Worm (Caenorhabditis elegans) whole organism, L4 larva: ENCODE data around the gene F14B8.5.
A peak's percentile ranks its signal among the peaks of the same experiment; 100 is the strongest.

Experiments
- F10B5.3 ChIP-seq: sonication (generic microtip); optimal IDR thresholded peaks from 2 replicates; lab custom pipeline; 2016; ENCODE audit warnings: mild to moderate bottlenecking, missing genetic modification characterization, missing compliant biosample characterization
- R02D3.7 ChIP-seq: fragments of 150-350 bp; sonication (generic microtip); optimal IDR thresholded peaks from 3 replicates; lab custom pipeline; 2014; ENCODE audit warnings: missing biosample characterization, missing genetic modification characterization
- Y105C5A.15 ChIP-seq: fragments of 200-800 bp; sonication (Bioruptor generic); IDR thresholded peaks from 2 replicates; pipeline ENCODE4 v1.3.6; 2022; ENCODE audit warnings: missing genetic modification characterization, missing compliant biosample characterization
- Y48G9A.11 ChIP-seq: fragments of 200-800 bp; sonication (Bioruptor generic); IDR thresholded peaks from 2 replicates; pipeline ENCODE4 v1.3.6; 2022; ENCODE audit warnings: missing genetic modification reagents, missing genetic modification characterization, missing compliant biosample characterization
- aha-1 ChIP-seq: fragments of 150-350 bp; peaks from one replicate; lab custom pipeline; 2014; ENCODE audit warnings: missing biosample characterization, missing genetic modification characterization
- ama-1 ChIP-seq: fragments of 150-350 bp; optimal IDR thresholded peaks from 2 replicates; lab custom pipeline; 2014; ENCODE audit warnings: inconsistent platforms, mixed read lengths
- ceh-28 ChIP-seq: fragments of 150-350 bp; optimal IDR thresholded peaks from 2 replicates; lab custom pipeline; 2014; ENCODE audit warnings: missing biosample characterization, missing genetic modification reagents, missing genetic modification characterization
- ceh-32 ChIP-seq: sonication (generic microtip); optimal IDR thresholded peaks from 2 replicates; lab custom pipeline; 2016; ENCODE audit warnings: mild to moderate bottlenecking, missing genetic modification characterization, missing compliant biosample characterization; ENCODE audit not compliant: poor library complexity
- ceh-62 ChIP-seq: sonication (generic microtip); optimal IDR thresholded peaks from 2 replicates; lab custom pipeline; 2017; ENCODE audit warnings: missing biosample characterization, missing genetic modification characterization
- daf-19 ChIP-seq: fragments of 200-800 bp; sonication (Bioruptor generic); conservative IDR thresholded peaks from 2 replicates; pipeline ENCODE4 v1.3.6; 2022; ENCODE audit warnings: missing genetic modification characterization, missing compliant biosample characterization
- dmd-6 ChIP-seq: fragments of 200-800 bp; sonication (Bioruptor generic); IDR thresholded peaks from 2 replicates; pipeline ENCODE4 v1.3.6; 2022; ENCODE audit warnings: missing genetic modification reagents, missing genetic modification characterization, missing compliant biosample characterization
- dmd-9 ChIP-seq: fragments of 200-800 bp; sonication (Bioruptor generic); IDR thresholded peaks from 2 replicates; pipeline ENCODE4 v1.3.6; 2022; ENCODE audit warnings: missing genetic modification reagents, missing genetic modification characterization, missing compliant biosample characterization
- dpl-1 ChIP-seq: fragments of 150-350 bp; optimal IDR thresholded peaks from 2 replicates; lab custom pipeline; 2014; ENCODE audit warnings: missing biosample characterization, missing genetic modification reagents, missing genetic modification characterization
- duxl-1 ChIP-seq: sonication (generic microtip); optimal IDR thresholded peaks from 2 replicates; lab custom pipeline; 2016; ENCODE audit warnings: mild to moderate bottlenecking, missing genetic modification characterization, moderate library complexity, missing compliant biosample characterization; ENCODE audit not compliant: poor library complexity
- fkh-10 ChIP-seq: fragments of 150-350 bp; optimal IDR thresholded peaks from 2 replicates; lab custom pipeline; 2014; ENCODE audit warnings: missing biosample characterization, missing genetic modification reagents, missing genetic modification characterization
- gei-8 ChIP-seq: fragments of 200-800 bp; sonication (Bioruptor generic); optimal IDR thresholded peaks from 2 replicates; lab custom pipeline; 2018; ENCODE audit warnings: mild to moderate bottlenecking, missing genetic modification characterization, missing compliant biosample characterization
- hlh-11 ChIP-seq: fragments of 200-800 bp; sonication (Bioruptor generic); optimal IDR thresholded peaks from 2 replicates; lab custom pipeline; 2018; ENCODE audit warnings: mild to moderate bottlenecking, missing genetic modification characterization, missing compliant biosample characterization
- hlh-30 ChIP-seq: sonication (generic microtip); optimal IDR thresholded peaks from 2 replicates; lab custom pipeline; 2017; ENCODE audit warnings: antibody characterized with exemption, mild to moderate bottlenecking, missing genetic modification characterization, missing compliant biosample characterization; ENCODE audit not compliant: insufficient read depth
- jun-1 ChIP-seq: fragments of 150-350 bp; optimal IDR thresholded peaks from 2 replicates; lab custom pipeline; 2014; ENCODE audit warnings: missing biosample characterization, missing genetic modification reagents, missing genetic modification characterization
- lin-39 ChIP-seq: fragments of 150-350 bp; optimal IDR thresholded peaks from 2 replicates; lab custom pipeline; 2014; ENCODE audit warnings: missing biosample characterization, missing genetic modification reagents, missing genetic modification characterization
- lsy-2 ChIP-seq, 2 experiments: fragments of 150-350 bp in 1 of 2; sonication (generic microtip) in 1 of 2; optimal IDR thresholded peaks; 2 replicates each; lab custom pipeline; 2014 to 2017; ENCODE audit warnings: missing biosample characterization in 2 of 2, missing genetic modification characterization in 2 of 2
- nhr-102 ChIP-seq: sonication (generic microtip); optimal IDR thresholded peaks from 2 replicates; lab custom pipeline; 2016; ENCODE audit warnings: mild to moderate bottlenecking, missing genetic modification characterization, moderate library complexity, missing compliant biosample characterization
- nhr-111 ChIP-seq: fragments of 200-800 bp; sonication (Bioruptor generic); optimal IDR thresholded peaks from 2 replicates; lab custom pipeline; 2018; ENCODE audit warnings: mild to moderate bottlenecking, missing genetic modification characterization, missing compliant biosample characterization
- nhr-25 ChIP-seq: sonication (generic microtip); optimal IDR thresholded peaks from 2 replicates; lab custom pipeline; 2017; ENCODE audit warnings: missing genetic modification characterization, mild to moderate bottlenecking, missing compliant biosample characterization, antibody characterized with exemption, moderate library complexity, borderline replicate concordance; ENCODE audit not compliant: insufficient read depth
- php-3 ChIP-seq: fragments of 200-800 bp; sonication (Bioruptor generic); IDR thresholded peaks from 2 replicates; pipeline ENCODE4 v1.3.6; 2022; ENCODE audit warnings: missing genetic modification reagents, missing genetic modification characterization, missing compliant biosample characterization
- snpc-1.2 ChIP-seq: fragments of 200-800 bp; sonication (Bioruptor generic); IDR thresholded peaks from 2 replicates; pipeline ENCODE4 v1.3.6; 2022; ENCODE audit warnings: missing genetic modification reagents, missing genetic modification characterization, missing compliant biosample characterization
- snpc-4 ChIP-seq: fragments of 150-350 bp; optimal IDR thresholded peaks from 2 replicates; lab custom pipeline; 2014; ENCODE audit warnings: missing biosample characterization, missing genetic modification characterization
- spr-1 ChIP-seq: sonication (generic microtip); optimal IDR thresholded peaks from 2 replicates; lab custom pipeline; 2016; ENCODE audit warnings: mild to moderate bottlenecking, missing genetic modification characterization, missing compliant biosample characterization
- unc-62 ChIP-seq, 3 experiments: fragments of 150-350 bp in 1 of 3; sonication (generic microtip); optimal IDR thresholded peaks in 2 of 3; peaks in 1 of 3; 1 replicate in 1 of 3; 2 replicates in 2 of 3; lab custom pipeline; 2014 to 2017; ENCODE audit warnings: missing biosample characterization in 3 of 3, missing genetic modification characterization in 3 of 3, missing genetic modification reagents in 3 of 3, missing genotype in 1 of 3
- vab-7 ChIP-seq: fragments of 200-800 bp; sonication (Bioruptor generic); IDR thresholded peaks from 2 replicates; pipeline ENCODE4 v1.3.6; 2022; ENCODE audit warnings: missing genetic modification reagents, missing genetic modification characterization, missing compliant biosample characterization
- zag-1 ChIP-seq: fragments of 150-350 bp; optimal IDR thresholded peaks from 2 replicates; lab custom pipeline; 2014; ENCODE audit warnings: missing biosample characterization, missing genetic modification characterization
- ztf-11 ChIP-seq: fragments of 150-350 bp; optimal IDR thresholded peaks from 2 replicates; lab custom pipeline; 2014; ENCODE audit warnings: missing biosample characterization, missing genetic modification characterization

The F14B8.5 gene

DNA sequence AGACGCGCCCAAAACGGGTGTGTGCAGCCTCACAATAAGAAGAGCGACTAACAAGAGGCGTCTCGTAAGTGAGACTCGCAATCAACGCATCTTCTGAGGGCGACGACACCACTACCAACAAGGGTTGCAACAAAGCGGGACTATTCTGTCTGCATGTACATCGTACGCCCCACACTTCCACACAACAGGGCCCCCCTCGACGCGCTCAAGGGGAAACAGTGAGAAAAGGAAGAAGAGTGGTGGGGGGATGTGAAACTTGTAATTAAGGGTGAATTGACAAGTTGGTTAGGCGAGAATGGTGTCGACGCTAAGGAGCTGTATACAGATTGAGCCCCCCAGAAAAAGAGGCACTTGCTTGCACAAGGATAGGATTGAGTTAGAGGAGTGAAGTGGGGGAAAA is 24.8 kb upstream of the F14B8.5 start:
- no peak for TF ChIP-seq ceh-28 (tag; lab: Kevin White, UChicago)
- TF ChIP-seq snpc-4 (tag; lab: Kevin White, UChicago), result no peak
- no peak for TF ChIP-seq F10B5.3 (tag; lab: Kevin White, UChicago)
- TF ChIP-seq Y105C5A.15, result no peak
- no peak for TF ChIP-seq nhr-111 (GFP tag; lab: Kevin White, UChicago)
- TF ChIP-seq ceh-32 (tag; lab: Kevin White, UChicago), result no peak
- TF ChIP-seq nhr-25, result no peak
- no peak for TF ChIP-seq lsy-2 (tag; optimal IDR thresholded peaks at IDR 0.05; lab: Kevin White, UChicago)
- no peak for TF ChIP-seq Y48G9A.11 (GFP tag; lab: Robert Waterston, UW)
- TF ChIP-seq daf-19 (GFP tag; lab: Robert Waterston, UW), result no peak
- TF ChIP-seq lin-39, result no peak
- no peak for TF ChIP-seq php-3
- no peak for TF ChIP-seq R02D3.7
- TF ChIP-seq fkh-10 (GFP tag; lab: Kevin White, UChicago), result no peak

DNA sequence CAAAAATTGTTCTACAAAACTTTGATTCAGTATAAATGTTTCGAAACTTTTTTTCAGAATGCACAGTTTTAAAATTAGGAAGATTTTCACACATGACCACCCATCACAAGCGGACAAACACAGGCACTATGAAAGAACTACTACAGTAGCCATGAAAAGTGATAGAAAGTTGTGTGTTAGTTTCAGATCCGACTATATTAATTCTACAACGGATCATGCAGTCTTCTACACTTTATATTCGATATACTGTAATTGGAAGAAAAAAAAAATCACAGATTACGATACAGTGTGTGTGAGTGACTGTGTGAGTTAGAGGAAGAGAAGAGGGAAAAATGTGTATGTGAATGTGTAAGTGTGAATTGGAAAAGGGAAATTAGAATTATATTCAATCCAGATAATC is 18.3 kb upstream of the F14B8.5 start:
- TF ChIP-seq unc-62 (GFP tag; optimal IDR thresholded peaks at IDR 0.05 in 1 of 2; lab: Kevin White, UChicago), result peak in 1 of 2 experiments; percentile 96
- no peak for TF ChIP-seq unc-62 (tag; optimal IDR thresholded peaks at IDR 0.05; lab: Kevin White, UChicago)
- no peak for TF ChIP-seq ama-1 (lab: Kevin White, UChicago)

DNA sequence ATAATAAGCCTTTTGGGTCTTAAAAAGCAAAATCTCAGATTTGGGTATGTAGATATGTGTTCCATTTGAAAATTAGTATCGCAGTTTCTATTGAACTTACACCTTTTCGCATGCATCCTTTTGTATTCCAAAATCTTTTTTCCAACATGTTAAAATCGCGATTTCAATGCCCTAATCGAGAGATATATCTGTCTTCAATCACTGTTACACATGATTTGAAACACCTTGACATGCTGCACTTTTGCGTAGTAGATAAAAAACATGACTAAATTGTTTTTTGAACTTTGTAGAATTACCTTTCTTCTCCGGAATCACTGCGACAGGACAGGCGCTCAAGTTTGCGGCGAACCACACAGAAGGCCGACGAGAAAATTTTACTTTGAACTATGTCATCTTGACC is 13.2 kb upstream of the F14B8.5 start:
- TF ChIP-seq hlh-30 (tag; lab: Kevin White, UChicago), result peak; percentile 27
- no peak for TF ChIP-seq vab-7 (GFP tag; lab: Robert Waterston, UW)

DNA sequence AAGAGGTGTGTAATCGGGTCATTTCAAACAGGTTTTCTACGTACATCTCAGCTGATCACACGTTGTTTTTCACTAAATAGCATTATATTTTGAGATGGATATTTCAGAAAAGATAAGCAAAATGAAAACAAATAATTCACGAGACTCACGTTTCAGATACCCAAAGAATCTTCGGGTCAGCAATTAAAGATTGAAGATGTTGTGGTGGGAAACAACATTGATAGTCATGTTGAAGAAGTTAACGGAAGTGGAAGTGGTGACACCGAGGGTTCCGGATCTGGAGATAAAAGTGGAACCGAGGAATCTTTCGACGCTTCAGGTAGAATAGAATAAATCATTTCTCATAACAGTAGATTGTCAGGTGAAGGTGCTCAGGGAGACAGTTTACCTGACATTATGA is 12.3 kb upstream of the F14B8.5 start:
- no peak for TF ChIP-seq snpc-1.2 (GFP tag; lab: Robert Waterston, UW)
- TF ChIP-seq unc-62 (GFP tag; optimal IDR thresholded peaks at IDR 0.05 in 1 of 2; lab: Kevin White, UChicago), result peak in 1 of 2 experiments; percentile 97
- no peak for TF ChIP-seq unc-62 (tag; optimal IDR thresholded peaks at IDR 0.05; lab: Kevin White, UChicago)

DNA sequence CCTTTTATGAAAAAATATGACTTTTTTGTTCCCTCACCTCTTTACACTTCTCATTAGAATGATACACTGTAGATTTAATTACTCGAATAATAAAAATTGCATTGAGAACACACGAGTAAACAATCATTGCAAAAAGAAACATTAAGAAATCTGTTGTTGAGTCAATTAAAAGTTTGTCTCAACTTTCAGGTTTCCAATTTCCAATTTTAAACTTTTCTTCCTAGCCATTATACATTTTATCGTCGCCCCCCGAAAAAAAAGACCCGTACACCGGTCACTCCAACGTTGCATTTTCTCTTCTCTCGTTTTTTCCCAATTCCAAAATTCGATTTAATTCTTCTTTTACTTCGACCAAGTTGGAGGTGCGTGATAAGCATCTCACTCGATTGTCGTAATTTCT is 11.4 kb upstream of the F14B8.5 start, which contains the start of gene C16E9.1:
TSS of gene C16E9.1 (plus strand) at position 301 of the 400 bp plus-strand sequence.
- TF ChIP-seq hlh-11 (tag; lab: Kevin White, UChicago), result no peak
- no peak for TF ChIP-seq ceh-62 (tag; lab: Kevin White, UChicago)
- TF ChIP-seq jun-1, result no peak
- TF ChIP-seq gei-8 (GFP tag; lab: Kevin White, UChicago), result no peak
- no peak for TF ChIP-seq nhr-102 (tag; lab: Kevin White, UChicago)
- TF ChIP-seq aha-1 (tag; lab: Kevin White, UChicago), result no peak
- no peak for TF ChIP-seq dpl-1
- TF ChIP-seq dmd-9 (GFP tag; lab: Robert Waterston, UW), result no peak
- TF ChIP-seq spr-1 (tag; lab: Kevin White, UChicago), result no peak
- no peak for TF ChIP-seq dmd-6 (GFP tag; lab: Robert Waterston, UW)

DNA sequence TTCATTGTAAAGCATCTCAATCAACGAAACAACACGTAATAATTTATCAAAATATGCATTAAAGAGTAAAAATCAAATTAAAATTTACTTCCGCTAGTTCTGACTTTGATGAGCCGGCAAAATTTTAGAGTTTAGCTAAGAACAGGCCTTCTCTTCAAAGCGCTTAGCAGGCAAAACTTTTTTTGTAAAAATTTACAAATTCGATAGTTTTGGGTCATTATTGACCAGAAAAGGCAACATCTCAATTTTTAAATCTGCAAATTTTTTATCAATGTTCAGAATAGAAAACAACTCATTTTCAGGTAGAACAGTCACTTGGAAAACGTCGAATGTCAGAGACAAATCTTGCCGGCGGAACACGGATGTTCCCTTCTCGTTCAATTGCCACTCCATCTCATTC is 9.2 kb upstream of the F14B8.5 start:
- peak; percentile 8 for TF ChIP-seq aha-1 (tag; lab: Kevin White, UChicago)
- no peak for TF ChIP-seq duxl-1
- peak in 1 of 2 experiments; percentile 93 for TF ChIP-seq unc-62 (GFP tag; optimal IDR thresholded peaks at IDR 0.05 in 1 of 2; lab: Kevin White, UChicago)
- no peak for TF ChIP-seq unc-62 (tag; optimal IDR thresholded peaks at IDR 0.05; lab: Kevin White, UChicago)
- TF ChIP-seq ztf-11 (tag; lab: Kevin White, UChicago), result no peak
- no peak for TF ChIP-seq zag-1 (tag; lab: Kevin White, UChicago)
